Worm (Caenorhabditis elegans) whole organism, L3 larva: ENCODE data around the gene ile-2.

Source experiments
- R02D3.7 ChIP-seq: fragments of 150-350 bp; optimal IDR thresholded peaks from 2 replicates; lab custom pipeline; 2014; ENCODE audit warnings: missing biosample characterization, missing genetic modification characterization
- ZK546.5 ChIP-seq: sonication (generic microtip); optimal IDR thresholded peaks from 2 replicates; lab custom pipeline; 2017; ENCODE audit warnings: missing biosample characterization, missing genetic modification characterization
- aly-2 ChIP-seq: fragments of 150-350 bp; optimal IDR thresholded peaks from 2 replicates; lab custom pipeline; 2014; ENCODE audit warnings: missing biosample characterization, missing genetic modification characterization
- ama-1 ChIP-seq: fragments of 150-350 bp; optimal IDR thresholded peaks from 2 replicates; lab custom pipeline; 2018
- ceh-16 ChIP-seq: sonication (generic microtip); optimal IDR thresholded peaks from 2 replicates; lab custom pipeline; 2017; ENCODE audit warnings: missing biosample characterization, missing genetic modification characterization
- ceh-28 ChIP-seq: fragments of 150-350 bp; optimal IDR thresholded peaks from 2 replicates; lab custom pipeline; 2014; ENCODE audit warnings: missing biosample characterization, missing genetic modification reagents, missing genetic modification characterization
- ceh-82 ChIP-seq: fragments of 150-350 bp; optimal IDR thresholded peaks from 2 replicates; lab custom pipeline; 2014; ENCODE audit warnings: missing biosample characterization, missing genetic modification characterization
- ceh-9 ChIP-seq: sonication (generic microtip); optimal IDR thresholded peaks from 2 replicates; lab custom pipeline; 2018; ENCODE audit warnings: missing biosample characterization, missing genetic modification characterization
- daf-12 ChIP-seq: fragments of 150-350 bp; optimal IDR thresholded peaks from 2 replicates; lab custom pipeline; 2014; ENCODE audit warnings: missing biosample characterization, missing genetic modification reagents, missing genetic modification characterization
- egl-27 ChIP-seq: sonication (generic microtip); optimal IDR thresholded peaks from 4 replicates; lab custom pipeline; 2017; ENCODE audit warnings: missing biosample characterization, missing genetic modification reagents, missing genetic modification characterization
- egl-5 ChIP-seq: fragments of 150-350 bp; optimal IDR thresholded peaks from 2 replicates; lab custom pipeline; 2017; ENCODE audit warnings: missing biosample characterization, missing genetic modification reagents, missing genetic modification characterization, inconsistent platforms
- elt-1 ChIP-seq: fragments of 150-350 bp; optimal IDR thresholded peaks from 2 replicates; lab custom pipeline; 2014; ENCODE audit warnings: missing biosample characterization, missing genetic modification characterization
- elt-2 ChIP-seq: sonication (generic microtip); optimal IDR thresholded peaks from 2 replicates; lab custom pipeline; 2016; ENCODE audit warnings: missing genetic modification reagents, mild to moderate bottlenecking, missing genetic modification characterization, missing compliant biosample characterization
- elt-3 ChIP-seq, 3 experiments: fragments of 150-350 bp in 1 of 3; sonication (generic microtip) in 2 of 3; optimal IDR thresholded peaks; 2 replicates in 2 of 3; 4 replicates in 1 of 3; lab custom pipeline; 2014 to 2017; ENCODE audit warnings: missing biosample characterization in 3 of 3, missing genetic modification characterization in 3 of 3
- eor-1 ChIP-seq, 2 experiments: fragments of 150-350 bp; optimal IDR thresholded peaks; 2 replicates each; lab custom pipeline; 2014 to 2018; ENCODE audit warnings: missing biosample characterization in 2 of 2, missing genetic modification characterization in 2 of 2
- fkh-10 ChIP-seq: sonication (generic microtip); optimal IDR thresholded peaks from 2 replicates; lab custom pipeline; 2017; ENCODE audit warnings: missing biosample characterization, missing genetic modification reagents, missing genetic modification characterization
- fkh-2 ChIP-seq: fragments of 150-350 bp; optimal IDR thresholded peaks from 2 replicates; lab custom pipeline; 2014; ENCODE audit warnings: missing biosample characterization, missing genetic modification reagents, missing genetic modification characterization
- fos-1 ChIP-seq: fragments of 150-350 bp; optimal IDR thresholded peaks from 2 replicates; lab custom pipeline; 2014; ENCODE audit warnings: missing biosample characterization, missing genetic modification characterization
- hmg-11 ChIP-seq: sonication (generic microtip); optimal IDR thresholded peaks from 2 replicates; lab custom pipeline; 2016; ENCODE audit warnings: missing genetic modification characterization, missing compliant biosample characterization
- jun-1 ChIP-seq: fragments of 150-350 bp; optimal IDR thresholded peaks from 2 replicates; lab custom pipeline; 2014; ENCODE audit warnings: missing biosample characterization, missing genetic modification reagents, missing genetic modification characterization
- lin-15B ChIP-seq: fragments of 150-350 bp; optimal IDR thresholded peaks from 2 replicates; lab custom pipeline; 2014; ENCODE audit warnings: missing biosample characterization, missing genetic modification characterization
- lin-39 ChIP-seq: fragments of 150-350 bp; optimal IDR thresholded peaks from 2 replicates; lab custom pipeline; 2018; ENCODE audit warnings: missing biosample characterization, missing genetic modification reagents, missing genetic modification characterization
- lsy-12 ChIP-seq: sonication (generic microtip); optimal IDR thresholded peaks from 2 replicates; lab custom pipeline; 2016; ENCODE audit warnings: mild to moderate bottlenecking, missing genetic modification characterization, missing compliant biosample characterization
- mdl-1 ChIP-seq: fragments of 150-350 bp; optimal IDR thresholded peaks from 2 replicates; lab custom pipeline; 2014; ENCODE audit warnings: missing biosample characterization, missing genetic modification characterization
- mml-1 ChIP-seq: fragments of 150-350 bp; sonication (generic microtip); optimal IDR thresholded peaks from 3 replicates; lab custom pipeline; 2014; ENCODE audit warnings: missing biosample characterization, missing genetic modification characterization
- nfya-1 ChIP-seq: sonication (generic microtip); optimal IDR thresholded peaks from 2 replicates; lab custom pipeline; 2017; ENCODE audit warnings: missing genetic modification characterization, mild to moderate bottlenecking, missing compliant biosample characterization, antibody characterized with exemption, moderate library complexity; ENCODE audit not compliant: insufficient read depth
- nhr-11 ChIP-seq: fragments of 150-350 bp; optimal IDR thresholded peaks from 2 replicates; lab custom pipeline; 2014; ENCODE audit warnings: missing biosample characterization, missing genetic modification characterization
- nhr-12 ChIP-seq: fragments of 150-350 bp; optimal IDR thresholded peaks from 2 replicates; lab custom pipeline; 2014; ENCODE audit warnings: missing biosample characterization, missing genetic modification characterization
- nhr-23 ChIP-seq: fragments of 150-350 bp; optimal IDR thresholded peaks from 2 replicates; lab custom pipeline; 2014; ENCODE audit warnings: missing biosample characterization, missing genetic modification reagents, missing genetic modification characterization
- nhr-237 ChIP-seq: fragments of 150-350 bp; optimal IDR thresholded peaks from 2 replicates; lab custom pipeline; 2014; ENCODE audit warnings: missing biosample characterization, missing genetic modification characterization
- nhr-25 ChIP-seq: sonication (generic microtip); optimal IDR thresholded peaks from 2 replicates; lab custom pipeline; 2017; ENCODE audit warnings: missing biosample characterization, missing genetic modification characterization
- nhr-28 ChIP-seq: fragments of 150-350 bp; optimal IDR thresholded peaks from 2 replicates; lab custom pipeline; 2014; ENCODE audit warnings: missing biosample characterization, missing genetic modification characterization
- nhr-43 ChIP-seq: sonication (generic microtip); optimal IDR thresholded peaks from 2 replicates; lab custom pipeline; 2016; ENCODE audit warnings: mild to moderate bottlenecking, missing genetic modification characterization, missing compliant biosample characterization; ENCODE audit not compliant: poor library complexity, severe bottlenecking
- nhr-67 ChIP-seq: fragments of 150-350 bp; optimal IDR thresholded peaks from 2 replicates; lab custom pipeline; 2014; ENCODE audit warnings: missing biosample characterization, missing genetic modification characterization
- nhr-76 ChIP-seq: fragments of 150-350 bp; sonication (generic microtip); optimal IDR thresholded peaks from 5 replicates; lab custom pipeline; 2014; ENCODE audit warnings: missing biosample characterization, missing genetic modification characterization
- nhr-77 ChIP-seq: fragments of 150-350 bp; optimal IDR thresholded peaks from 2 replicates; lab custom pipeline; 2014; ENCODE audit warnings: missing biosample characterization, missing genetic modification characterization
- pha-4 ChIP-seq: fragments of 150-350 bp; optimal IDR thresholded peaks from 2 replicates; lab custom pipeline; 2014; ENCODE audit warnings: missing biosample characterization, missing genetic modification reagents, missing genetic modification characterization
- pqm-1 ChIP-seq: fragments of 150-350 bp; optimal IDR thresholded peaks from 2 replicates; lab custom pipeline; 2017; ENCODE audit warnings: missing biosample characterization, missing genetic modification characterization, inconsistent platforms
- sea-2 ChIP-seq: fragments of 150-350 bp; sonication (generic microtip); optimal IDR thresholded peaks from 4 replicates; lab custom pipeline; 2014; ENCODE audit warnings: missing biosample characterization, missing genetic modification reagents, missing genetic modification characterization
- skn-1 ChIP-seq: fragments of 150-350 bp; optimal IDR thresholded peaks from 2 replicates; lab custom pipeline; 2014; ENCODE audit warnings: missing biosample characterization, missing genetic modification characterization
- snpc-4 ChIP-seq: fragments of 150-350 bp; optimal IDR thresholded peaks from 2 replicates; lab custom pipeline; 2014; ENCODE audit warnings: missing biosample characterization, missing genetic modification characterization
- tbx-2 ChIP-seq: sonication (generic microtip); optimal IDR thresholded peaks from 2 replicates; lab custom pipeline; 2016; ENCODE audit warnings: mild to moderate bottlenecking, missing genetic modification characterization, missing compliant biosample characterization
- unc-39 ChIP-seq: sonication (generic microtip); optimal IDR thresholded peaks from 4 replicates; lab custom pipeline; 2017; ENCODE audit warnings: missing biosample characterization, missing genetic modification characterization
- unc-62 ChIP-seq: fragments of 150-350 bp; sonication (generic microtip); optimal IDR thresholded peaks from 4 replicates; lab custom pipeline; 2014; ENCODE audit warnings: missing biosample characterization, missing genetic modification reagents, missing genetic modification characterization
- zag-1 ChIP-seq: fragments of 150-350 bp; optimal IDR thresholded peaks from 2 replicates; lab custom pipeline; 2014; ENCODE audit warnings: missing biosample characterization, missing genetic modification characterization
- ztf-11 ChIP-seq: fragments of 150-350 bp; optimal IDR thresholded peaks from 2 replicates; lab custom pipeline; 2014; ENCODE audit warnings: missing biosample characterization, missing genetic modification characterization
- ztf-4 ChIP-seq: fragments of 150-350 bp; optimal IDR thresholded peaks from 2 replicates; lab custom pipeline; 2014; ENCODE audit warnings: missing biosample characterization, missing genetic modification characterization

Gene ile-2

ce11 chrX:768061-768646 is at the start of gene ile-2, which contains the start of gene trap-2:
ile-2 (plus strand) TSS chrX:768596.
trap-2 (minus strand) TSS chrX:768069.
- TF ChIP-seq fkh-2 (tag; lab: Kevin White, UChicago) (peak; percentile 16), R02D3.7 (peak; percentile 65), ceh-9 (no peak), skn-1 (tag; lab: Kevin White, UChicago) (peak; percentile 88), nhr-76 (tag; lab: Kevin White, UChicago) (no peak), pha-4 (peak; percentile 95), sea-2 (no peak), nfya-1 (peak; percentile 98), lin-15B (tag; lab: Kevin White, UChicago) (peak; percentile 96), eor-1 (tag; optimal IDR thresholded peaks at IDR 0.05; lab: Kevin White, UChicago) (no peak), egl-5 (tag; lab: Kevin White, UChicago) (peak; percentile 90), nhr-43 (peak; percentile 89), aly-2 (no peak), ceh-28 (tag; lab: Kevin White, UChicago) (peak; percentile 75), nhr-67 (no peak), nhr-11 (tag; lab: Kevin White, UChicago) (no peak), elt-1 (tag; lab: Kevin White, UChicago) (peak; percentile 55), tbx-2 (peak; percentile 68), elt-3 (tag; optimal IDR thresholded peaks at IDR 0.05; lab: Kevin White, UChicago) (peak in 2 of 3 experiments; percentile 66 to 74), lin-39 (tag; lab: Kevin White, UChicago) (peak; percentile 99), pqm-1 (tag; lab: Kevin White, UChicago) (peak; percentile 64), unc-62 (GFP tag; lab: Kevin White, UChicago) (peak; percentile 71), elt-2 (tag; lab: Kevin White, UChicago) (peak; percentile 90), fos-1 (peak; percentile 84), hmg-11 (tag; lab: Kevin White, UChicago) (peak; percentile 99), zag-1 (tag; lab: Kevin White, UChicago) (no peak), nhr-77 (tag; lab: Kevin White, UChicago) (peak; percentile 33), ztf-11 (tag; lab: Kevin White, UChicago) (no peak), nhr-28 (tag; lab: Kevin White, UChicago) (no peak), lsy-12 (tag; lab: Kevin White, UChicago) (peak; percentile 85), unc-39 (tag; lab: Kevin White, UChicago) (no peak), ZK546.5 (peak; percentile 53), nhr-23 (tag; lab: Kevin White, UChicago) (peak; percentile 94), fkh-10 (no peak), ceh-82 (tag; lab: Kevin White, UChicago) (no peak), jun-1 (tag; lab: Kevin White, UChicago) (peak; percentile 89), ceh-16 (no peak), ztf-4 (tag; lab: Kevin White, UChicago) (peak; percentile 22), daf-12 (tag; lab: Kevin White, UChicago) (no peak), egl-27 (tag; lab: Kevin White, UChicago) (peak; percentile 52), mml-1 (tag; lab: Kevin White, UChicago) (no peak), snpc-4 (tag; lab: Kevin White, UChicago) (peak; percentile 91), nhr-12 (tag; lab: Kevin White, UChicago) (no peak), ama-1 (lab: Kevin White, UChicago) (peak; percentile 20), mdl-1 (tag; lab: Kevin White, UChicago) (no peak), nhr-237 (tag; lab: Kevin White, UChicago) (no peak), nhr-25 (tag; lab: Kevin White, UChicago) (peak; percentile 98)
